Worm (Caenorhabditis elegans) whole organism, young adult: ENCODE results near the gene C44B12.6.

Source experiments
- atf-7 ChIP-seq: sonication (generic microtip); optimal IDR thresholded peaks from 2 replicates; lab custom pipeline; 2017; ENCODE audit warnings: mild to moderate bottlenecking, missing genetic modification characterization, missing compliant biosample characterization
- dpl-1 ChIP-seq: fragments of 150-350 bp; optimal IDR thresholded peaks from 2 replicates; lab custom pipeline; 2014; ENCODE audit warnings: missing biosample characterization, missing genetic modification reagents, missing genetic modification characterization
- lin-35 ChIP-seq, 3 experiments: fragments of 150-350 bp in 2 of 3; sonication (generic microtip) in 1 of 3; optimal IDR thresholded peaks; 2 replicates each; lab custom pipeline; 2014 to 2018; ENCODE audit warnings: missing biosample characterization in 3 of 3, missing genetic modification characterization in 3 of 3, missing genetic modification reagents in 3 of 3
- pha-4 ChIP-seq: fragments of 150-350 bp; sonication (generic microtip); optimal IDR thresholded peaks from 2 replicates; lab custom pipeline; 2014; ENCODE audit warnings: missing biosample characterization, missing genetic modification reagents, missing genetic modification characterization
- snpc-4 ChIP-seq, 5 experiments: fragments of 150-350 bp in 1 of 5; sonication (generic microtip) in 4 of 5; optimal IDR thresholded peaks; 2 replicates each; lab custom pipeline; 2014 to 2018; ENCODE audit warnings: missing genetic modification characterization in 5 of 5, missing biosample characterization in 3 of 5, antibody characterized with exemption in 2 of 5, mild to moderate bottlenecking in 2 of 5, missing compliant biosample characterization in 2 of 5, missing genotype in 2 of 5, moderate library complexity in 2 of 5, missing genetic modification reagents in 1 of 5
- unc-62 ChIP-seq: fragments of 150-350 bp; optimal IDR thresholded peaks from 2 replicates; lab custom pipeline; 2014; ENCODE audit warnings: missing biosample characterization, missing genetic modification reagents, missing genetic modification characterization
- ztf-22 ChIP-seq: fragments of 200-800 bp; sonication (Bioruptor generic); optimal IDR thresholded peaks from 2 replicates; lab custom pipeline; 2018; ENCODE audit warnings: mild to moderate bottlenecking, missing genetic modification characterization, moderate library complexity, missing compliant biosample characterization

- TF ChIP-seq dpl-1 (no peak), atf-7 (no peak), lin-35 (GFP tag; optimal IDR thresholded peaks at IDR 0.05; lab: Kevin White, UChicago) (no peak), unc-62 (no peak), ztf-22 (no peak), snpc-4 (GFP tag; optimal IDR thresholded peaks at IDR 0.05; lab: Kevin White, UChicago) (no peak), snpc-4 (tag; optimal IDR thresholded peaks at IDR 0.05; lab: Kevin White, UChicago) (no peak), pha-4 (tag; lab: Kevin White, UChicago) (no peak)
These were observed 18.0 kb downstream of the C44B12.6 start, which contains the start of gene srx-13 for ce11 chrIV:1118566-1118965.
